Worm (Caenorhabditis elegans) whole organism, late embryonic: ENCODE results near the gene F55A4.7.
A peak's percentile ranks its signal among the peaks of the same experiment; 100 is the strongest.

Source experiments
- C08G9.2 ChIP-seq: sonication (generic microtip); optimal IDR thresholded peaks from 2 replicates; lab custom pipeline; 2016; ENCODE audit warnings: mild to moderate bottlenecking, missing genetic modification characterization, moderate library complexity, missing compliant biosample characterization
- C38D4.7 ChIP-seq: fragments of 200-800 bp; sonication (Bioruptor generic); optimal IDR thresholded peaks from 2 replicates; lab custom pipeline; 2018; ENCODE audit warnings: mild to moderate bottlenecking, missing genetic modification characterization, moderate library complexity, missing compliant biosample characterization
- F13H6.1 ChIP-seq: sonication (generic microtip); optimal IDR thresholded peaks from 2 replicates; lab custom pipeline; 2016; ENCODE audit warnings: missing genetic modification characterization, missing compliant biosample characterization
- K09A11.1 ChIP-seq: sonication (generic microtip); optimal IDR thresholded peaks from 2 replicates; lab custom pipeline; 2017; ENCODE audit warnings: antibody characterized with exemption, mild to moderate bottlenecking, missing genetic modification characterization, missing compliant biosample characterization; ENCODE audit not compliant: insufficient read depth
- ahr-1 ChIP-seq: sonication (generic microtip); optimal IDR thresholded peaks from 2 replicates; lab custom pipeline; 2016; ENCODE audit warnings: missing genetic modification characterization, missing compliant biosample characterization
- ama-1 ChIP-seq: fragments of 150-350 bp; optimal IDR thresholded peaks from 2 replicates; lab custom pipeline; 2014
- ceh-18 ChIP-seq: sonication (generic microtip); optimal IDR thresholded peaks from 2 replicates; lab custom pipeline; 2016; ENCODE audit warnings: missing genetic modification characterization, missing compliant biosample characterization
- ceh-19 ChIP-seq: fragments of 200-800 bp; sonication (Bioruptor generic); optimal IDR thresholded peaks from 2 replicates; lab custom pipeline; 2018; ENCODE audit warnings: mild to moderate bottlenecking, missing genetic modification characterization, missing compliant biosample characterization
- ceh-2 ChIP-seq: sonication (generic microtip); optimal IDR thresholded peaks from 2 replicates; lab custom pipeline; 2016; ENCODE audit warnings: missing genotype, missing genetic modification characterization, missing compliant biosample characterization
- ceh-34 ChIP-seq: sonication (generic microtip); optimal IDR thresholded peaks from 2 replicates; lab custom pipeline; 2016; ENCODE audit warnings: mild to moderate bottlenecking, missing genetic modification characterization, missing compliant biosample characterization
- ceh-6 ChIP-seq: fragments of 200-800 bp; sonication (Bioruptor generic); optimal IDR thresholded peaks from 2 replicates; lab custom pipeline; 2018; ENCODE audit warnings: mild to moderate bottlenecking, missing genetic modification characterization, missing compliant biosample characterization
- elt-4 ChIP-seq: sonication (generic microtip); optimal IDR thresholded peaks from 2 replicates; lab custom pipeline; 2016; ENCODE audit warnings: missing genetic modification characterization, missing compliant biosample characterization
- ets-4 ChIP-seq: sonication (generic microtip); optimal IDR thresholded peaks from 2 replicates; lab custom pipeline; 2016; ENCODE audit warnings: missing genetic modification characterization, missing compliant biosample characterization
- eyg-1 ChIP-seq: sonication (generic microtip); optimal IDR thresholded peaks from 2 replicates; lab custom pipeline; 2016; ENCODE audit warnings: missing genotype, missing genetic modification characterization, missing compliant biosample characterization
- fkh-6 ChIP-seq: sonication (generic microtip); optimal IDR thresholded peaks from 2 replicates; lab custom pipeline; 2016; ENCODE audit warnings: missing genetic modification characterization, missing compliant biosample characterization
- gmeb-2 ChIP-seq: sonication (generic microtip); optimal IDR thresholded peaks from 2 replicates; lab custom pipeline; 2016; ENCODE audit warnings: missing genetic modification characterization, inconsistent platforms, missing compliant biosample characterization
- hlh-13 ChIP-seq: fragments of 200-800 bp; sonication (Bioruptor generic); optimal IDR thresholded peaks from 2 replicates; lab custom pipeline; 2018; ENCODE audit warnings: mild to moderate bottlenecking, missing genetic modification characterization, missing compliant biosample characterization
- hlh-15 ChIP-seq: sonication (generic microtip); optimal IDR thresholded peaks from 2 replicates; lab custom pipeline; 2016; ENCODE audit warnings: missing genetic modification characterization, missing compliant biosample characterization
- hlh-6 ChIP-seq: sonication (generic microtip); optimal IDR thresholded peaks from 2 replicates; lab custom pipeline; 2016; ENCODE audit warnings: missing genotype, missing genetic modification characterization, missing compliant biosample characterization
- hlh-8 ChIP-seq: sonication (generic microtip); optimal IDR thresholded peaks from 2 replicates; lab custom pipeline; 2016; ENCODE audit warnings: missing genotype, missing genetic modification characterization, missing compliant biosample characterization
- lim-6 ChIP-seq: sonication (generic microtip); optimal IDR thresholded peaks from 2 replicates; lab custom pipeline; 2016; ENCODE audit warnings: missing genetic modification characterization, missing compliant biosample characterization
- madf-2 ChIP-seq: sonication (generic microtip); optimal IDR thresholded peaks from 2 replicates; lab custom pipeline; 2017; ENCODE audit warnings: missing genetic modification characterization, missing compliant biosample characterization
- npax-4 ChIP-seq: sonication (generic microtip); optimal IDR thresholded peaks from 2 replicates; lab custom pipeline; 2016; ENCODE audit warnings: missing genetic modification characterization, missing compliant biosample characterization
- pag-3 ChIP-seq: sonication (generic microtip); optimal IDR thresholded peaks from 2 replicates; lab custom pipeline; 2016; ENCODE audit warnings: missing compliant biosample characterization, missing genetic modification characterization, borderline replicate concordance
- pat-9 ChIP-seq: fragments of 200-800 bp; sonication (Bioruptor generic); optimal IDR thresholded peaks from 2 replicates; lab custom pipeline; 2018; ENCODE audit warnings: mild to moderate bottlenecking, missing genetic modification characterization, moderate library complexity, missing compliant biosample characterization
- pha-2 ChIP-seq: sonication (generic microtip); optimal IDR thresholded peaks from 2 replicates; lab custom pipeline; 2017; ENCODE audit warnings: mild to moderate bottlenecking, missing genetic modification characterization, missing compliant biosample characterization
- pha-4 ChIP-seq: fragments of 150-350 bp; optimal IDR thresholded peaks from 2 replicates; lab custom pipeline; 2018; ENCODE audit warnings: missing biosample characterization, missing genetic modification reagents, missing genetic modification characterization
- rnt-1 ChIP-seq: sonication (generic microtip); optimal IDR thresholded peaks from 2 replicates; lab custom pipeline; 2016; ENCODE audit warnings: missing genetic modification characterization, missing compliant biosample characterization
- sdc-2 ChIP-seq: sonication (generic microtip); optimal IDR thresholded peaks from 2 replicates; lab custom pipeline; 2016; ENCODE audit warnings: missing genotype, missing genetic modification characterization, missing compliant biosample characterization
- sox-2 ChIP-seq: fragments of 200-800 bp; sonication (Bioruptor generic); IDR thresholded peaks from 2 replicates; pipeline ENCODE4 v1.3.6; 2022; ENCODE audit warnings: missing genetic modification reagents, missing genetic modification characterization, missing compliant biosample characterization
- syd-9 ChIP-seq: sonication (generic microtip); optimal IDR thresholded peaks from 2 replicates; lab custom pipeline; 2016; ENCODE audit warnings: mild to moderate bottlenecking, missing genetic modification characterization, moderate library complexity, missing compliant biosample characterization
- tbx-2 ChIP-seq: sonication (generic microtip); optimal IDR thresholded peaks from 2 replicates; lab custom pipeline; 2016; ENCODE audit warnings: missing genetic modification characterization, missing compliant biosample characterization
- unc-3 ChIP-seq, 2 experiments: fragments of 200-800 bp in 1 of 2; sonication (Bioruptor generic) in 1 of 2; sonication (generic microtip) in 1 of 2; conservative IDR thresholded peaks in 1 of 2; optimal IDR thresholded peaks in 1 of 2; 2 replicates each; pipeline versions ENCODE4 v1.3.6 to Lab custom; 2016 to 2022; ENCODE audit warnings: missing compliant biosample characterization in 2 of 2, missing genetic modification characterization in 2 of 2, missing genetic modification reagents in 1 of 2
- unc-42 ChIP-seq: sonication (generic microtip); optimal IDR thresholded peaks from 2 replicates; lab custom pipeline; 2016; ENCODE audit warnings: missing genotype, missing genetic modification characterization, missing compliant biosample characterization
- unc-55 ChIP-seq: sonication (generic microtip); optimal IDR thresholded peaks from 2 replicates; lab custom pipeline; 2017; ENCODE audit warnings: missing biosample characterization, missing genetic modification reagents, missing genetic modification characterization
- zip-5 ChIP-seq: sonication (generic microtip); optimal IDR thresholded peaks from 2 replicates; lab custom pipeline; 2016; ENCODE audit warnings: missing genetic modification characterization, missing compliant biosample characterization
- ztf-16 ChIP-seq: sonication (generic microtip); optimal IDR thresholded peaks from 2 replicates; lab custom pipeline; 2017; ENCODE audit warnings: missing genetic modification characterization, missing compliant biosample characterization

Gene F55A4.7

DNA sequence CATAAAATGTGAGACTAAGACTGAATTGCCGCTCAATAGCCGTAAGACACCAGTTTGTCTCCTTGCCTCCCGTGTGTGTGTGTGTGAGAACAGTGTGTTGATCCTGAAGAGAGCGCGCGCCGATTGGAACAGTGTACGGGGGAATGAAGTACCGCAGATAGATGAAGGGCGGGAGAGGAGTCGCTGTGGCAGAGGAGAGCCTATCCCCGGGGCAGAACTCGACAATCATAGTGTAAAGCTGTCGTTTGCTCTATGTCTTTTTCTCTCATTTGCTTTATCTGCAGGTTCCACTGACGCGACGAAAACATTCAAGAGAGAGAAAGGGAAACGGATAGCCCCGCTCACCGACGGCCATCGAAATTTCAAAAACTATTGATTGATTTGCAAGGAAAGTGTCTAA lies 43.7 kb upstream of the F55A4.7 start (continued):
- TF ChIP-seq C38D4.7 (GFP tag; lab: Kevin White, UChicago) (no peak), hlh-6 (peak; percentile 60), ahr-1 (no peak), eyg-1 (tag; lab: Kevin White, UChicago) (no peak), ceh-18 (tag; lab: Kevin White, UChicago) (peak; percentile 69), sdc-2 (tag; lab: Kevin White, UChicago) (no peak), rnt-1 (tag; lab: Kevin White, UChicago) (peak; percentile 88), K09A11.1 (tag; lab: Kevin White, UChicago) (no peak), ceh-34 (tag; lab: Kevin White, UChicago) (peak; percentile 11), lim-6 (tag; lab: Kevin White, UChicago) (peak; percentile 68), npax-4 (tag; lab: Kevin White, UChicago) (no peak), hlh-13 (GFP tag; lab: Kevin White, UChicago) (no peak), sox-2 (GFP tag; lab: Robert Waterston, UW) (no peak), pha-2 (no peak), hlh-8 (no peak), ztf-16 (tag; lab: Kevin White, UChicago) (no peak), ets-4 (tag; lab: Kevin White, UChicago) (no peak), ceh-2 (tag; lab: Kevin White, UChicago) (no peak)

DNA sequence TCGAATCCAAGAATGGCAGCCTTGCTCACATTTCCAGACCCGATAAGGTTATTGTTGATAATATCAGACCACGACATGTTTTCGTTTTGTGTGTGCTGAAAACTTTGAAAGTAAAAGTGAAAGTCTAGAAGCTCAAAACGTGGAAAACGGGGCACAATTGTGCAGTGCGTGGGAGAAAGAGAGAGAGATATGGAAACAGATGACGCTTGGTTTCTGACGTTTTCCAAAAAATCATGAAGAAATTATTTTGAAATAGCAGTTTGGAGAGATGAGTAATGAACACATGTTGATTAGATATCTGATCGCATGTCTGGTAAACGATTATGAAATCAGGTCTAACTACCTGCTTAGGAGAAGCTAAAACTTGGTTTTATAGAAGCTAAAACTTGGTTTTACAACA lies 42.3 kb upstream of the F55A4.7 start, which contains the start of gene pfn-3:
Gene pfn-3 (minus strand): TSS at position 101 of the 400 bp plus-strand sequence.
- TF ChIP-seq K09A11.1 (tag; lab: Kevin White, UChicago) (no peak), unc-3 (GFP tag; conservative IDR thresholded peaks at IDR 0.05; lab: Robert Waterston, UW) (no peak), unc-3 (tag; optimal IDR thresholded peaks at IDR 0.05; lab: Kevin White, UChicago) (no peak), pha-4 (tag; lab: Kevin White, UChicago) (no peak), unc-55 (GFP tag; lab: Kevin White, UChicago) (peak; percentile 23), npax-4 (tag; lab: Kevin White, UChicago) (no peak)

DNA sequence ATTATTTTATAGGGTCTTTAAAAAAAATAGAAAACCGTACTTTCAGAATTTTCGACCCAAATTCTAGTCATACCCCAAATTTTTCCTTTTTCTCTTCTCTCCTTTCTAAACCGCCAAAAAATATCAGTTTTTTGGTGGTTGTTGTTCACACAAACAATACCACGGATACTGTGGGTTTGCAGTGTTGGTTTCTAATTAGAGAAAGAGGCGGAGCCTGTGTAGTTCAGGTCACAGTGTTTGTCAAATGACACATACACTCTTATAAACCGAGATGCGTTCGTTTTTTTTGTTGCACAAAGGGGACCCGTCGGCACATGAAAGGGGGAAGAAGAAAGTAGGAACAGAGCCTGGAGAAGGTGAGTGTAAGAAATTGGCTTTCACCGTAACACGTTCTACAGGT lies 33.9 kb upstream of the F55A4.7 start, which contains the start of gene lim-6:
Gene lim-6 (plus strand): TSS at position 301 of the 400 bp plus-strand sequence.
- TF ChIP-seq elt-4 (tag; lab: Kevin White, UChicago) (no peak), unc-55 (GFP tag; lab: Kevin White, UChicago) (no peak), ets-4 (tag; lab: Kevin White, UChicago) (no peak), unc-42 (tag; lab: Kevin White, UChicago) (no peak), pat-9 (tag; lab: Kevin White, UChicago) (no peak)
- TF ChIP-seq, all 69 proteins: peak for 0

DNA sequence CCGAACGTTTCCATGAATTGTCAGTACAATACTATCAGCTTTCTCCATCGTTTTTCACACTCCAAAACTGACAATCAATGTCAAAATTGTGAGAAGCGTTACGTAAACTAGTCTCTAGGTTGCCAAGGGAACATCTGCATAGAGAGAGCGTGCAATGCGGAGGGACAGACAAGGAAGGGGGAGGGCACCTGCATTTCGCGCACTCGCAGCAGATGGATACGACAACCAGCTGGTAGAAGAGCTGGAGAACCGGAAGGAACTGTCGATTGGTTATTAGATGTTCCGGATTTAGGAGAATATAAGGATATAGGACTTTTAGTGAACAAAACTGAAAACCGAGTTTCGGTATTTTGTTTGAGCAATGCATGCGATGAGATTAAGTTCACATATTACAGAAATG lies 30.7 kb upstream of the F55A4.7 start, which contains the start of gene mksr-1:
Gene mksr-1 (minus strand): TSS at position 144 of the 400 bp plus-strand sequence.
- TF ChIP-seq ceh-2 (tag; lab: Kevin White, UChicago) (no peak), tbx-2 (tag; lab: Kevin White, UChicago) (no peak), C08G9.2 (tag; lab: Kevin White, UChicago) (no peak), zip-5 (no peak), madf-2 (tag; lab: Kevin White, UChicago) (no peak), hlh-15 (tag; lab: Kevin White, UChicago) (no peak), ets-4 (tag; lab: Kevin White, UChicago) (no peak), hlh-6 (no peak), ceh-6 (GFP tag; lab: Kevin White, UChicago) (no peak), fkh-6 (no peak), syd-9 (tag; lab: Kevin White, UChicago) (no peak), ztf-16 (tag; lab: Kevin White, UChicago) (no peak), sdc-2 (tag; lab: Kevin White, UChicago) (no peak), ahr-1 (no peak), ama-1 (lab: Kevin White, UChicago) (no peak), F13H6.1 (tag; lab: Kevin White, UChicago) (no peak), hlh-13 (GFP tag; lab: Kevin White, UChicago) (no peak), ceh-19 (GFP tag; lab: Kevin White, UChicago) (no peak), gmeb-2 (tag; lab: Kevin White, UChicago) (no peak), pag-3 (tag; lab: Kevin White, UChicago) (no peak)
- TF ChIP-seq, all 69 proteins: peak for 0
